Worm (Caenorhabditis elegans): ENCODE data around the gene atf-7.

- TF ChIP-seq ref-1 (GFP tag; conservative IDR thresholded peaks at IDR 0.05) (no peak), flt-1 (GFP tag; IDR thresholded peaks at IDR 0.05) (no peak), ztf-23 (GFP tag; IDR thresholded peaks at IDR 0.05) (no peak), ztf-29 (GFP tag; IDR thresholded peaks at IDR 0.05) (no peak), cog-1 (tag; optimal IDR thresholded peaks at IDR 0.05) (no peak), tab-1 (GFP tag; IDR thresholded peaks at IDR 0.05) (no peak), T22C8.4 (GFP tag; IDR thresholded peaks at IDR 0.05) (no peak), klf-2 (GFP tag; conservative IDR thresholded peaks at IDR 0.05) (no peak)
These were observed 43.9 kb downstream of the atf-7 start for ce11 chrIII:4454919-4455318.

All from whole organism, midembryonic.